Fruit fly (Drosophila melanogaster) whole organism, embryonic: ENCODE measurements around the gene amrt.

Source experiments
- Ada2b ChIP-seq: fragments of 200-800 bp; sonication (Bioruptor generic); IDR thresholded peaks from 2 replicates; pipeline ENCODE4 v1.3.6; 2022; ENCODE audit warnings: missing biosample characterization, missing genetic modification characterization
- Bdp1 ChIP-seq: fragments of 200-800 bp; sonication (Bioruptor generic); optimal IDR thresholded peaks from 3 replicates; lab custom pipeline; 2016; ENCODE audit warnings: missing biosample characterization, missing genetic modification characterization
- BtbVII ChIP-seq: fragments of 200-800 bp; sonication (Bioruptor generic); optimal IDR thresholded peaks from 3 replicates; lab custom pipeline; 2017; ENCODE audit warnings: missing biosample characterization, mild to moderate bottlenecking, missing genetic modification characterization
- CG10431 ChIP-seq: fragments of 200-800 bp; sonication (Bioruptor generic); optimal IDR thresholded peaks from 3 replicates; lab custom pipeline; 2018; ENCODE audit warnings: missing biosample characterization, mild to moderate bottlenecking, missing genetic modification characterization
- CG10565 ChIP-seq: fragments of 200-800 bp; sonication (Bioruptor generic); optimal IDR thresholded peaks from 3 replicates; lab custom pipeline; 2016; ENCODE audit warnings: missing biosample characterization, mild to moderate bottlenecking, missing genetic modification characterization
- CG10959 ChIP-seq: fragments of 200-800 bp; sonication (Bioruptor generic); IDR thresholded peaks from 2 replicates; pipeline ENCODE4 v1.3.6; 2022; ENCODE audit warnings: missing biosample characterization, missing genetic modification characterization
- CG12236 ChIP-seq: fragments of 200-800 bp; sonication (Bioruptor generic); optimal IDR thresholded peaks from 2 replicates; lab custom pipeline; 2016; ENCODE audit warnings: missing biosample characterization, missing genetic modification characterization
- CG12299 ChIP-seq: fragments of 200-800 bp; sonication (Bioruptor generic); optimal IDR thresholded peaks from 2 replicates; lab custom pipeline; 2018; ENCODE audit warnings: missing biosample characterization, mild to moderate bottlenecking, missing genetic modification characterization
- CG12391 ChIP-seq: fragments of 200-800 bp; sonication (Bioruptor generic); optimal IDR thresholded peaks from 3 replicates; lab custom pipeline; 2018; ENCODE audit warnings: missing biosample characterization, mild to moderate bottlenecking, missing genetic modification characterization, moderate library complexity
- CG13424 ChIP-seq: fragments of 200-800 bp; sonication (Bioruptor generic); optimal IDR thresholded peaks from 2 replicates; lab custom pipeline; 2019; ENCODE audit warnings: missing biosample characterization, mild to moderate bottlenecking, missing genetic modification characterization, moderate library complexity
- CG1602 ChIP-seq: fragments of 200-800 bp; sonication (Bioruptor generic); optimal IDR thresholded peaks from 3 replicates; lab custom pipeline; 2016; ENCODE audit warnings: missing biosample characterization, missing genetic modification characterization
- CG1603 ChIP-seq: fragments of 200-800 bp; sonication (Bioruptor generic); optimal IDR thresholded peaks from 2 replicates; lab custom pipeline; 2019; ENCODE audit warnings: missing biosample characterization, mild to moderate bottlenecking, missing genetic modification characterization, moderate library complexity
- CG17328 ChIP-seq: fragments of 200-800 bp; sonication (Bioruptor generic); IDR thresholded peaks from 2 replicates; pipeline ENCODE4 v1.3.6; 2022; ENCODE audit warnings: missing biosample characterization, missing genetic modification characterization
- CG1832 ChIP-seq: fragments of 200-800 bp; sonication (Bioruptor generic); optimal IDR thresholded peaks from 2 replicates; lab custom pipeline; 2017; ENCODE audit warnings: missing biosample characterization, mild to moderate bottlenecking, missing genetic modification characterization, inconsistent platforms
- CG30403 ChIP-seq: fragments of 200-800 bp; sonication (Bioruptor generic); optimal IDR thresholded peaks from 3 replicates; lab custom pipeline; 2016; ENCODE audit warnings: missing biosample characterization, missing genetic modification characterization
- CG3163 ChIP-seq: fragments of 200-800 bp; sonication (Bioruptor generic); optimal IDR thresholded peaks from 3 replicates; lab custom pipeline; 2016; ENCODE audit warnings: missing biosample characterization, missing genetic modification characterization
- CG34422 ChIP-seq: fragments of 200-800 bp; sonication (Bioruptor generic); IDR thresholded peaks from 3 replicates; pipeline ENCODE4 v1.3.6; 2022; ENCODE audit warnings: missing biosample characterization, missing genetic modification characterization
- CG3995 ChIP-seq: fragments of 200-800 bp; sonication (Bioruptor generic); optimal IDR thresholded peaks from 3 replicates; lab custom pipeline; 2016; ENCODE audit warnings: missing biosample characterization, missing genetic modification characterization
- CG4282 ChIP-seq: fragments of 200-800 bp; sonication (Bioruptor generic); optimal IDR thresholded peaks from 2 replicates; lab custom pipeline; 2016; ENCODE audit warnings: missing biosample characterization, missing genetic modification characterization
- CG43689 ChIP-seq: fragments of 200-800 bp; sonication (Bioruptor generic); IDR thresholded peaks from 2 replicates; pipeline ENCODE4 v1.3.6; 2022; ENCODE audit warnings: missing biosample characterization, missing genetic modification characterization
- CG6813 ChIP-seq: fragments of 200-800 bp; sonication (Bioruptor generic); optimal IDR thresholded peaks from 2 replicates; lab custom pipeline; 2017; ENCODE audit warnings: missing biosample characterization, missing genetic modification characterization, mild to moderate bottlenecking, moderate library complexity, missing genetic modification reagents
- CG8089 ChIP-seq: fragments of 200-800 bp; sonication (Bioruptor generic); optimal IDR thresholded peaks from 3 replicates; lab custom pipeline; 2016; ENCODE audit warnings: missing biosample characterization, missing genetic modification characterization
- CG9727 ChIP-seq: fragments of 200-800 bp; sonication (Bioruptor generic); optimal IDR thresholded peaks from 3 replicates; lab custom pipeline; 2017; ENCODE audit warnings: missing biosample characterization, mild to moderate bottlenecking, missing genetic modification characterization
- Dad ChIP-seq: fragments of 200-800 bp; sonication (Bioruptor generic); optimal IDR thresholded peaks from 3 replicates; lab custom pipeline; 2016; ENCODE audit warnings: missing biosample characterization, missing genetic modification characterization
- Doc3 ChIP-seq: fragments of 200-800 bp; sonication (Bioruptor generic); IDR thresholded peaks from 3 replicates; pipeline ENCODE4 v1.3.6; 2022; ENCODE audit warnings: missing biosample characterization, missing genetic modification characterization; ENCODE audit not compliant: partially characterized antibody
- Dp ChIP-seq: fragments of 200-800 bp; sonication (Bioruptor generic); optimal IDR thresholded peaks from 2 replicates; lab custom pipeline; 2018; ENCODE audit warnings: missing biosample characterization, mild to moderate bottlenecking, missing genetic modification characterization, moderate library complexity
- Fer1 ChIP-seq: fragments of 200-800 bp; sonication (Bioruptor generic); optimal IDR thresholded peaks from 2 replicates; lab custom pipeline; 2017; ENCODE audit warnings: missing biosample characterization, mild to moderate bottlenecking, missing genetic modification characterization
- Fer3 ChIP-seq: fragments of 200-800 bp; sonication (Bioruptor generic); optimal IDR thresholded peaks from 2 replicates; lab custom pipeline; 2018; ENCODE audit warnings: missing biosample characterization, mild to moderate bottlenecking, missing genetic modification characterization, moderate library complexity
- HHEX ChIP-seq: fragments of 200-800 bp; sonication (Bioruptor generic); optimal IDR thresholded peaks from 3 replicates; lab custom pipeline; 2017; ENCODE audit warnings: missing biosample characterization, mild to moderate bottlenecking, missing genetic modification characterization, missing genetic modification reagents
- Mes4 ChIP-seq: fragments of 200-800 bp; sonication (Bioruptor generic); optimal IDR thresholded peaks from 2 replicates; lab custom pipeline; 2016; ENCODE audit warnings: missing biosample characterization, missing genetic modification characterization
- Nf-YA ChIP-seq: fragments of 200-800 bp; sonication (Bioruptor generic); IDR thresholded peaks from 2 replicates; pipeline ENCODE4 v1.3.6; 2022; ENCODE audit warnings: missing biosample characterization, missing genetic modification characterization
- Nf-YC ChIP-seq: fragments of 200-800 bp; optimal IDR thresholded peaks from 3 replicates; lab custom pipeline; 2019; ENCODE audit warnings: missing biosample characterization, mild to moderate bottlenecking, missing genetic modification characterization, moderate library complexity
- Side ChIP-seq: fragments of 200-800 bp; sonication (Bioruptor generic); optimal IDR thresholded peaks from 2 replicates; lab custom pipeline; 2016; ENCODE audit warnings: missing biosample characterization, missing genetic modification characterization
- Six4 ChIP-seq: fragments of 200-800 bp; sonication (Bioruptor generic); optimal IDR thresholded peaks from 2 replicates; lab custom pipeline; 2016; ENCODE audit warnings: missing biosample characterization, missing genetic modification characterization
- TFAM ChIP-seq: fragments of 200-800 bp; sonication (Bioruptor generic); optimal IDR thresholded peaks from 2 replicates; lab custom pipeline; 2017; ENCODE audit warnings: missing biosample characterization, missing genetic modification characterization, inconsistent platforms
- aop ChIP-seq: fragments of 200-800 bp; sonication (Bioruptor generic); IDR thresholded peaks from 2 replicates; pipeline ENCODE4 v1.3.6; 2022; ENCODE audit warnings: missing biosample characterization, missing genetic modification characterization
- br ChIP-seq: fragments of >200 bp; optimal IDR thresholded peaks from 2 replicates; lab custom pipeline; 2017
- chn ChIP-seq: fragments of 200-800 bp; sonication (Bioruptor generic); optimal IDR thresholded peaks from 2 replicates; lab custom pipeline; 2016; ENCODE audit warnings: missing biosample characterization, missing genetic modification characterization
- dysf ChIP-seq: fragments of 200-800 bp; sonication (Bioruptor generic); IDR thresholded peaks from 3 replicates; pipeline ENCODE4 v1.3.6; 2022; ENCODE audit warnings: missing biosample characterization, missing genetic modification characterization
- fd3F ChIP-seq: fragments of 200-800 bp; sonication (Bioruptor generic); optimal IDR thresholded peaks from 2 replicates; lab custom pipeline; 2018; ENCODE audit warnings: missing biosample characterization, mild to moderate bottlenecking, missing genetic modification characterization, moderate library complexity
- fu2 ChIP-seq: fragments of 200-800 bp; sonication (Bioruptor generic); optimal IDR thresholded peaks from 2 replicates; lab custom pipeline; 2016; ENCODE audit warnings: missing biosample characterization, missing genetic modification characterization
- gsb-n ChIP-seq: fragments of 200-800 bp; sonication (Bioruptor generic); optimal IDR thresholded peaks from 3 replicates; lab custom pipeline; 2018; ENCODE audit warnings: missing biosample characterization, mild to moderate bottlenecking, missing genetic modification characterization
- gt ChIP-seq: fragments of 200-800 bp; sonication (Bioruptor generic); IDR thresholded peaks from 2 replicates; pipeline ENCODE4 v1.3.6; 2022; ENCODE audit warnings: missing biosample characterization, missing genetic modification characterization
- insv ChIP-seq, 2 experiments: fragments of 200-800 bp; sonication (Bioruptor generic); optimal IDR thresholded peaks; 3 replicates each; lab custom pipeline; 2016 to 2018; ENCODE audit warnings: missing biosample characterization in 2 of 2, missing genetic modification characterization in 2 of 2
- onecut ChIP-seq: fragments of 200-800 bp; sonication (Bioruptor generic); IDR thresholded peaks from 2 replicates; pipeline ENCODE4 v1.3.6; 2022; ENCODE audit warnings: missing biosample characterization, missing genetic modification characterization
- peb ChIP-seq: fragments of 200-800 bp; sonication (Bioruptor generic); IDR thresholded peaks from 2 replicates; pipeline ENCODE4 v1.3.6; 2022; ENCODE audit warnings: missing biosample characterization, missing genetic modification characterization
- pum ChIP-seq: fragments of 200-800 bp; sonication (Bioruptor generic); optimal IDR thresholded peaks from 2 replicates; lab custom pipeline; 2016; ENCODE audit warnings: missing biosample characterization, missing genetic modification characterization
- rib ChIP-seq: fragments of 200-800 bp; sonication (Bioruptor generic); IDR thresholded peaks from 2 replicates; pipeline ENCODE4 v1.3.6; 2022; ENCODE audit warnings: missing biosample characterization, missing genetic modification characterization
- slp2 ChIP-seq: fragments of 200-800 bp; sonication (Bioruptor generic); optimal IDR thresholded peaks from 2 replicates; lab custom pipeline; 2016; ENCODE audit warnings: missing biosample characterization, missing genetic modification characterization
- so ChIP-seq: fragments of 200-800 bp; sonication (Bioruptor generic); IDR thresholded peaks from 3 replicates; pipeline ENCODE4 v1.3.6; 2022; ENCODE audit warnings: missing biosample characterization, missing genetic modification characterization
- tup ChIP-seq: fragments of 200-800 bp; sonication (Bioruptor generic); optimal IDR thresholded peaks from 2 replicates; lab custom pipeline; 2016; ENCODE audit warnings: missing biosample characterization, mild to moderate bottlenecking, missing genetic modification characterization, moderate library complexity
- zen2 ChIP-seq: fragments of 200-800 bp; sonication (Bioruptor generic); IDR thresholded peaks from 3 replicates; pipeline ENCODE4 v1.3.6; 2022; ENCODE audit warnings: missing biosample characterization, missing genetic modification characterization; ENCODE audit not compliant: partially characterized antibody

amrt gene

dm6 chrX:13762372-13762883 lies 19.8 kb upstream of the amrt start, which contains the start of gene rdgB (continued):
- TF ChIP-seq CG1603 (tag; lab: Kevin White, UChicago) (peak; percentile 31), gsb-n (tag; lab: Kevin White, UChicago) (peak; percentile 69), rib (peak; percentile 66), fu2 (GFP tag; lab: Kevin White, UChicago) (no peak), CG3163 (GFP tag; lab: Kevin White, UChicago) (no peak), Fer3 (tag; lab: Kevin White, UChicago) (peak; percentile 72), CG10565 (GFP tag; lab: Kevin White, UChicago) (no peak), dysf (GFP tag; lab: Robert Waterston, UW) (peak; percentile 83), pum (GFP tag; lab: Kevin White, UChicago) (peak; percentile 52), CG9727 (GFP tag; lab: Kevin White, UChicago) (peak; percentile 75), CG10959 (no peak), TFAM (GFP tag; lab: Kevin White, UChicago) (no peak), CG12391 (tag; lab: Kevin White, UChicago) (peak; percentile 82), so (GFP tag; lab: Robert Waterston, UW) (peak; percentile 62; the same call in 2 of the 3 replicates), Dp (GFP tag; lab: Kevin White, UChicago) (no peak), CG6813 (peak; percentile 50), Side (GFP tag; lab: Kevin White, UChicago) (no peak), Nf-YC (tag; lab: Kevin White, UChicago) (peak; percentile 75), Doc3 (no peak), gt (GFP tag; lab: Robert Waterston, UW) (no peak), CG1602 (peak; percentile 75), Mes4 (no peak), onecut (GFP tag; lab: Robert Waterston, UW) (peak; percentile 55), insv (GFP tag; optimal IDR thresholded peaks at IDR 0.05; lab: Kevin White, UChicago) (peak in 1 of 2 experiments; percentile 39), Fer1 (GFP tag; lab: Kevin White, UChicago) (peak; percentile 78), BtbVII (GFP tag; lab: Kevin White, UChicago) (peak; percentile 46), CG1832 (GFP tag; lab: Kevin White, UChicago) (no peak), Bdp1 (GFP tag; lab: Kevin White, UChicago) (peak; percentile 10), Ada2b (GFP tag; lab: Robert Waterston, UW) (peak; percentile 58), Dad (GFP tag; lab: Kevin White, UChicago) (no peak), Nf-YA (GFP tag; lab: Robert Waterston, UW) (no peak), CG43689 (no peak), CG30403 (GFP tag; lab: Kevin White, UChicago) (peak; percentile 90), Six4 (GFP tag; lab: Kevin White, UChicago) (peak; percentile 51), peb (0 out of 2 replicates have a peak, but pooled peaks have one; percentile 34), CG3995 (GFP tag; lab: Kevin White, UChicago) (peak; percentile 30), CG8089 (GFP tag; lab: Kevin White, UChicago) (no peak), HHEX (GFP tag; lab: Kevin White, UChicago) (peak; percentile 82), chn (GFP tag; lab: Kevin White, UChicago) (peak; percentile 33), CG12299 (peak; percentile 60), CG4282 (GFP tag; lab: Kevin White, UChicago) (no peak), tup (GFP tag; lab: Kevin White, UChicago) (no peak), CG13424 (tag; lab: Kevin White, UChicago) (peak; percentile 87), CG10431 (GFP tag; lab: Kevin White, UChicago) (peak; percentile 63), CG12236 (GFP tag; lab: Kevin White, UChicago) (no peak), fd3F (peak; percentile 57), aop (no peak), zen2 (GFP tag; lab: Robert Waterston, UW) (no peak), br (lab: Kevin White, UChicago) (no peak), CG17328 (GFP tag; lab: Robert Waterston, UW) (peak; percentile 37; the same call in 1 of the 2 replicates), CG34422 (GFP tag; lab: Robert Waterston, UW) (peak; percentile 38; the same call in 1 of the 3 replicates), slp2 (GFP tag; lab: Kevin White, UChicago) (no peak)
